Fruit fly (Drosophila melanogaster) whole organism: ENCODE results near the gene RpL10.

ENCODE experiments used
- CG8478 ChIP-seq: fragments of >200 bp; optimal IDR thresholded peaks from 2 replicates; lab custom pipeline; 2018; ENCODE audit warnings: inconsistent platforms
- psq ChIP-seq: fragments of >200 bp; optimal IDR thresholded peaks from 2 replicates; lab custom pipeline; 2017
- usp ChIP-seq: fragments of >200 bp; optimal IDR thresholded peaks from 2 replicates; lab custom pipeline; 2017; ENCODE audit warnings: missing biosample characterization, missing genetic modification characterization, mixed read lengths

DNA sequence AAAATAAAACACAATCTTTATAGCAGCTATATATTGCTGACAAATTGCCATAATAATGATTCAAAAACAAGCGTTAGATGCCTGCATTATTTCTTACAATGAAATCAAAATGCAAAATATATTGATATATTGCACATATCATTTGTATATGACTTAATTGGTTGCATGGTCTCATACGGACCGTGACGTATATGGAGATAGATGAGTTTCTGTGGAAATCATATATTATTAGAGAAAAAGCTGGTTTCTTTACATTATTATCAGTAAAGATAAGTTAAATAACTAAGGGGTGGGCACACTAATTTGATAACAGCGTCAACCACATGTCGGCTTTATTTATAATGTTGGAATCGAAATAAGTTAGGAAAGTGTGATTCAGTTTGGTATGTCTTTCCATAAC is 30.5 kb upstream of the RpL10 start, which contains the start of gene CG33217:
- no peak for TF ChIP-seq CG8478 (lab: Kevin White, UChicago)
- no peak for TF ChIP-seq usp (GFP tag; lab: Kevin White, UChicago)
- no peak for TF ChIP-seq psq (lab: Kevin White, UChicago)
